Fruit fly (Drosophila melanogaster): ENCODE results near the gene strat.
A peak's percentile ranks its signal among the peaks of the same experiment; 100 is the strongest.

The strat gene

DNA sequence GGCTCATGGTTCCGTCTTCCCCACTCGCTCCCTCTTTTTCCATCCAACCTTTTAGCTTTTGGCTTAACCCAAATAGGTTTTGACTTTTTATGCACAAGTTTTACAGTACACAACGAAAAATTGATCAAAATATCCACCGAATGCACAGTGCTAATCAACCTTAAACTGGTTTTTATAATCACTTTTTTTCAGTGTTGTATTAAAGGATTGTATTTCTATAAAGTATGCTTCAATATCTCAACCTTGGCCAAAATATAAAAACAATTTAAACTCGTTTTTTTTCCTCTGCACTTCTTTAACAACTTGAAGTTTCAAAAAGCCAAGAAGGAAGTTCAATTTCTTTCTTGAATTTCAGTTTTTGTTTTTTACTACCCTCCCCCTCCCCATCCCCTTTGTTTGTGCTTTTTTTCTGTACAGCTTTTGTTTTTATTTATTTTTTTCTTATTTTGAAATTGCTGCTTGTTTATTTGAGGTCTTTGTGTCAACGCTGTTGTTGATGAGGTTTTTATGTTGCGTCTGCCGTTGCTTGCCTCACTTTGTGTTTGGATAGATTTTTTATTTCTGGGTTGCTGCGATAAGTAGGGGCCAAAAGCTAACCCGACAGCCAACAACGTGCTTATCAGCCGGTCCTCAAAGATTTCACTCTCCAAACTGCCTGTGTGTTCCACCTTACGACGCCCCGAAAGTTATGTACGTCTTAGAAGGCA lies 35.1 kb upstream of the strat start (continued):
- TF ChIP-seq CG18262 (tag; optimal IDR thresholded peaks at IDR 0.05) (peak; percentile 43), lbe (GFP tag; optimal IDR thresholded peaks at IDR 0.05) (no peak), ap (GFP tag; IDR thresholded peaks at IDR 0.05) (no peak), Atf-2 (GFP tag; optimal IDR thresholded peaks at IDR 0.05) (no peak)

DNA sequence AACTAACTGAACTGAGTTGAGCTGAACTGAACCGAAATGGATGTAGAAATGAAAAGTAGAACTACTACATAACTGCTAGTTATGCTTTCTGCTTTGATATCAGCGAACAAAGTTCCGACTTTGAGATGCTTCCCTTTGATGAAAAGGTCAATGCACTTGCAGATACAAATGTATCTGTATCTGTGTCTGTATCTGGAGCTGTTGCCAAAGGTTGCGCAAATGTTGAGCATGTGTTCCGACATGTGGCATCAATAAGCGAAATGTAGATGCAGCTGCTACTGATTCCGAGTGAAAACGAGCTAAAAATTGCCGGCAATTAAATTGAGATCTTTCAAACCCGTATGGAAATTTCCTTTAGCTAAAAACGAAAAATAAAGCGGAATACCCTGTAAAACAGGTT lies 33.5 kb upstream of the strat start:
- TF ChIP-seq CG18476 (GFP tag; optimal IDR thresholded peaks at IDR 0.05) (no peak), Optix (GFP tag; IDR thresholded peaks at IDR 0.05) (no peak), Hr39 (optimal IDR thresholded peaks at IDR 0.05) (no peak), lab (GFP tag; optimal IDR thresholded peaks at IDR 0.05) (no peak), CG7839 (tag; optimal IDR thresholded peaks at IDR 0.05) (no peak), twi (tag; optimal IDR thresholded peaks at IDR 0.05) (peak; percentile 94), otp (GFP tag; IDR thresholded peaks at IDR 0.05) (no peak), bbx (GFP tag; IDR thresholded peaks at IDR 0.05; ENCODE audit: partially characterized antibody) (no peak), CG11723 (GFP tag; optimal IDR thresholded peaks at IDR 0.05) (no peak)

DNA sequence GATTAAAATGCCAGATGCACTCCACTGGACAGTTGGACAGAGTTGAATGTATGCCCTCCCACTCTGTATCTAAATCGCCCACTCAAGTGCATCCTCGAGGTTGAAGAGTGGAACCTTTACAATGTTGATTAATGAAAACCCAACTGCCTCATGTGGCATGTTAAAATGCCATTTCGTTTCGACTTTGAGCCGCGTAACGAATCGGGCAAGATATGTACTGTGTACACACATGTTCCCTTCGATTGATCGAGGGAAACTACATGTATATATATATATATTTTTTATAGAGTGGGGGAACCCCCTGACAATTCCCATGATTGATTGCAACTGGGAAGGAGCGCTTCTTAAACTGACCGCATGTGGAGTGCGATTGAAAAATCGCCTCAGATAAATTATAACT lies 32.0 kb upstream of the strat start:
- TF ChIP-seq Med (GFP tag): peak; percentile 42
- peak; percentile 15 for TF ChIP-seq pros (GFP tag; optimal IDR thresholded peaks at IDR 0.05)
- TF ChIP-seq gsb-n (tag; optimal IDR thresholded peaks at IDR 0.05): peak; percentile 53
- TF ChIP-seq twi (tag; optimal IDR thresholded peaks at IDR 0.05): peak; percentile 71
- no peak for TF ChIP-seq hth (optimal IDR thresholded peaks at IDR 0.05)
- peak; percentile 13 for TF ChIP-seq lab (GFP tag; optimal IDR thresholded peaks at IDR 0.05)

DNA sequence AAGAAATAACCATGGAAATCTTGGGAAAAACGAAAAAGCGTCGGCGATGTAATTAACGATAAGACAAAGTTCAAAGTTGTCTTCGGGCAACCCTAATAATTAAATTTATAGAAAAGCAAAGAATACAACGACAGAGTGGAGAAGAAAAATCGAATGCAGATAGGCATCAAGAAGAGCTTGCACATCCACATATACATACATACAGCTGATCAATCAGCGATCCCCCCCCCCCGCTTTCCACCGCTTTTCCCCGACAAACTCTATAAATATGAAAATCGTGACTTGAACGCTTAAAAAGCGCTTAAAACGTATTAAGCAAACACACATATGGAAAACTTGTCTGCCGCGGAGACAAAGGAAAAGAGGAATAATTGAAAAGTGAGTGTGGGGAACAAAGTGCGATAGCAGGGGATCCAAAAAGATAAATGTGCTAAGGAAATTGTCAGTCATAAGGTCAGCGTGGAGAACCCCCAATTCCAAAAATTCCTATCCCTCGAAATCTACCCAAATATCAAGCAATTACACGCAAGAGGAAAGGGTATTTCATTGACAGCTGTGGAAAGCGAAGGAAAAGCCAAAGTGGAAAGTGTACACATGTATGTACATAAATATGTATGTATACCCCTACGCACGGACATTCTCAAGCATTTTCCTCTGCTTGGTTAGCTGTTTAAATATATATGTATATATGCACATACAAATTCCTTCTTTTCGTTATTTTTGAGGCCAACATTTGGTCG lies 30.6 kb upstream of the strat start:
- TF ChIP-seq B-H1 (GFP tag; IDR thresholded peaks at IDR 0.05): no peak
- no peak for TF ChIP-seq Dref (GFP tag; IDR thresholded peaks at IDR 0.05)
- no peak for TF ChIP-seq CG4730 (GFP tag; IDR thresholded peaks at IDR 0.05)
- TF ChIP-seq Kr (GFP tag; optimal IDR thresholded peaks at IDR 0.05): peak; percentile 67
- no peak for TF ChIP-seq CG5953 (GFP tag; IDR thresholded peaks at IDR 0.05)
- TF ChIP-seq CG6791 (GFP tag; IDR thresholded peaks at IDR 0.05; ENCODE audit: partially characterized antibody): no peak
- no peak for TF ChIP-seq nmo (GFP tag; optimal IDR thresholded peaks at IDR 0.05)
- no peak for TF ChIP-seq CG3407 (GFP tag; optimal IDR thresholded peaks at IDR 0.05)
- TF ChIP-seq corto (GFP tag; optimal IDR thresholded peaks at IDR 0.05): no peak
- TF ChIP-seq Hr3 (GFP tag; optimal IDR thresholded peaks at IDR 0.05): no peak
- TF ChIP-seq CG14667 (GFP tag; IDR thresholded peaks at IDR 0.05): no peak
- TF ChIP-seq salm (tag; optimal IDR thresholded peaks at IDR 0.05): no peak
- no peak for TF ChIP-seq CG8281 (tag; optimal IDR thresholded peaks at IDR 0.05)
- TF ChIP-seq CG11247 (GFP tag; IDR thresholded peaks at IDR 0.05): no peak
- no peak for TF ChIP-seq CG6654 (GFP tag; optimal IDR thresholded peaks at IDR 0.05)
- no peak for TF ChIP-seq nom (GFP tag; optimal IDR thresholded peaks at IDR 0.05)
- TF ChIP-seq h (optimal IDR thresholded peaks at IDR 0.05): no peak
- peak; percentile 84 for TF ChIP-seq kni (GFP tag; optimal IDR thresholded peaks at IDR 0.05)
- TF ChIP-seq da (GFP tag; optimal IDR thresholded peaks at IDR 0.05): no peak
- no peak for TF ChIP-seq pnt (GFP tag; optimal IDR thresholded peaks at IDR 0.05)
- TF ChIP-seq gfzf (GFP tag; optimal IDR thresholded peaks at IDR 0.05): no peak
- TF ChIP-seq sc (optimal IDR thresholded peaks at IDR 0.05): no peak
- TF ChIP-seq sc (GFP tag; optimal IDR thresholded peaks at IDR 0.05): no peak
- no peak for TF ChIP-seq CG4328 (GFP tag; optimal IDR thresholded peaks at IDR 0.05)
- no peak for TF ChIP-seq ro (GFP tag; IDR thresholded peaks at IDR 0.05)
- TF ChIP-seq CG15514 (GFP tag; optimal IDR thresholded peaks at IDR 0.05): no peak
- no peak for TF ChIP-seq Poxn (GFP tag; IDR thresholded peaks at IDR 0.05)
- no peak for TF ChIP-seq hth (optimal IDR thresholded peaks at IDR 0.05)
- no peak for TF ChIP-seq CG13123 (GFP tag; optimal IDR thresholded peaks at IDR 0.05)

All from whole organism, embryonic.